Worm (Caenorhabditis elegans) whole organism, early embryonic: ENCODE measurements around the gene parn-1.

Experiments used
- F13C5.2 ChIP-seq: sonication (generic microtip); optimal IDR thresholded peaks from 2 replicates; lab custom pipeline; 2017; ENCODE audit warnings: mild to moderate bottlenecking, missing genetic modification characterization, inconsistent platforms, missing compliant biosample characterization
- ama-1 ChIP-seq: fragments of 150-350 bp; optimal IDR thresholded peaks from 2 replicates; lab custom pipeline; 2014
- ets-7 ChIP-seq: sonication (generic microtip); optimal IDR thresholded peaks from 2 replicates; lab custom pipeline; 2016; ENCODE audit warnings: missing genotype, missing genetic modification characterization, missing compliant biosample characterization
- flt-1 ChIP-seq: fragments of 200-800 bp; sonication (Bioruptor generic); IDR thresholded peaks from 2 replicates; pipeline ENCODE4 v1.3.6; 2022; ENCODE audit warnings: missing genetic modification characterization, missing compliant biosample characterization
- hmg-4 ChIP-seq: fragments of 200-800 bp; sonication (Bioruptor generic); optimal IDR thresholded peaks from 2 replicates; lab custom pipeline; 2018; ENCODE audit warnings: mild to moderate bottlenecking, missing genetic modification characterization, missing compliant biosample characterization
- hnd-1 ChIP-seq: sonication (generic microtip); optimal IDR thresholded peaks from 2 replicates; lab custom pipeline; 2016; ENCODE audit warnings: missing genetic modification characterization, missing compliant biosample characterization
- pes-1 ChIP-seq: fragments of 200-800 bp; sonication (Bioruptor generic); IDR thresholded peaks from 2 replicates; pipeline ENCODE4 v1.3.6; 2022; ENCODE audit warnings: missing genetic modification reagents, missing genetic modification characterization, missing compliant biosample characterization
- scrt-1 ChIP-seq: fragments of 200-800 bp; sonication (Bioruptor generic); IDR thresholded peaks from 2 replicates; pipeline ENCODE4 v1.3.6; 2022; ENCODE audit warnings: missing genetic modification characterization, missing compliant biosample characterization
- sea-1 ChIP-seq: fragments of 200-800 bp; sonication (Bioruptor generic); conservative IDR thresholded peaks from 2 replicates; pipeline ENCODE4 v1.3.6; 2022; ENCODE audit warnings: missing genetic modification characterization, missing compliant biosample characterization
- tbx-11 ChIP-seq: fragments of 200-800 bp; sonication (Bioruptor generic); IDR thresholded peaks from 2 replicates; pipeline ENCODE4 v1.3.6; 2022; ENCODE audit warnings: missing genetic modification characterization, missing compliant biosample characterization
- tra-4 ChIP-seq: sonication (generic microtip); optimal IDR thresholded peaks from 2 replicates; lab custom pipeline; 2017; ENCODE audit warnings: missing genetic modification characterization, missing compliant biosample characterization

- TF ChIP-seq ama-1 (no peak), hmg-4 (GFP tag; lab: Kevin White, UChicago) (no peak), pes-1 (no peak), tbx-11 (GFP tag; lab: Robert Waterston, UW) (no peak), F13C5.2 (tag; lab: Kevin White, UChicago) (no peak), hnd-1 (tag; lab: Kevin White, UChicago) (no peak), ets-7 (tag; lab: Kevin White, UChicago) (no peak), scrt-1 (GFP tag; lab: Robert Waterston, UW) (no peak), flt-1 (GFP tag; lab: Robert Waterston, UW) (no peak), sea-1 (GFP tag; lab: Robert Waterston, UW) (no peak), tra-4 (no peak)
Measured at ce11 chrV:12659426-12659825, 35.6 kb downstream of the parn-1 start, which contains the start of gene ccch-3.
